Worm (Caenorhabditis elegans) whole organism, L4 larva: ENCODE data around the gene srj-7.

Source experiments
- F26F4.8 ChIP-seq: fragments of 200-800 bp; sonication (Bioruptor generic); conservative IDR thresholded peaks from 2 replicates; pipeline ENCODE4 v1.3.6; 2022; ENCODE audit warnings: missing genetic modification characterization, missing compliant biosample characterization
- F44E2.7 ChIP-seq: fragments of 200-800 bp; sonication (Bioruptor generic); IDR thresholded peaks from 2 replicates; pipeline ENCODE4 v2.1.2; 2022; ENCODE audit warnings: missing genetic modification characterization, missing compliant biosample characterization
- T26A8.4 ChIP-seq: fragments of 200-800 bp; sonication (Bioruptor generic); IDR thresholded peaks from 2 replicates; pipeline ENCODE4 v1.3.6; 2022; ENCODE audit warnings: missing genetic modification characterization, missing compliant biosample characterization
- Y48G9A.11 ChIP-seq: fragments of 200-800 bp; sonication (Bioruptor generic); IDR thresholded peaks from 2 replicates; pipeline ENCODE4 v1.3.6; 2022; ENCODE audit warnings: missing genetic modification reagents, missing genetic modification characterization, missing compliant biosample characterization
- Y5F2A.4 ChIP-seq: fragments of 200-800 bp; sonication (Bioruptor generic); optimal IDR thresholded peaks from 2 replicates; lab custom pipeline; 2018; ENCODE audit warnings: mild to moderate bottlenecking, missing genetic modification characterization, missing compliant biosample characterization
- Y75B8A.6 ChIP-seq: fragments of 200-800 bp; sonication (Bioruptor generic); IDR thresholded peaks from 2 replicates; pipeline ENCODE4 v1.3.6; 2022; ENCODE audit warnings: missing genetic modification reagents, missing genetic modification characterization, missing compliant biosample characterization
- ZK337.2 ChIP-seq: fragments of 200-800 bp; sonication (Bioruptor generic); IDR thresholded peaks from 2 replicates; pipeline ENCODE4 v1.3.6; 2022; ENCODE audit warnings: missing genetic modification reagents, missing genetic modification characterization, missing compliant biosample characterization
- ZK546.5 ChIP-seq, 2 experiments: sonication (generic microtip); optimal IDR thresholded peaks; 2 replicates each; lab custom pipeline; 2017; ENCODE audit warnings: missing biosample characterization in 2 of 2, missing genetic modification characterization in 2 of 2
- aha-1 ChIP-seq: fragments of 150-350 bp; peaks from one replicate; lab custom pipeline; 2014; ENCODE audit warnings: missing biosample characterization, missing genetic modification characterization
- aly-2 ChIP-seq: sonication (generic microtip); optimal IDR thresholded peaks from 2 replicates; lab custom pipeline; 2018; ENCODE audit warnings: missing biosample characterization, missing genetic modification characterization
- ama-1 ChIP-seq: fragments of 150-350 bp; optimal IDR thresholded peaks from 2 replicates; lab custom pipeline; 2014; ENCODE audit warnings: inconsistent platforms, mixed read lengths
- ceh-28 ChIP-seq: fragments of 150-350 bp; optimal IDR thresholded peaks from 2 replicates; lab custom pipeline; 2014; ENCODE audit warnings: missing biosample characterization, missing genetic modification reagents, missing genetic modification characterization
- ces-1 ChIP-seq: fragments of 150-350 bp; sonication (generic microtip); optimal IDR thresholded peaks from 4 replicates; lab custom pipeline; 2014; ENCODE audit warnings: missing biosample characterization, missing genetic modification reagents, missing genetic modification characterization
- daf-16 ChIP-seq, 3 experiments: sonication (generic microtip); optimal IDR thresholded peaks; 2 replicates each; lab custom pipeline; 2016 to 2017; ENCODE audit warnings: missing genetic modification characterization in 3 of 3, missing genetic modification reagents in 3 of 3, mild to moderate bottlenecking in 2 of 3, missing compliant biosample characterization in 2 of 3, missing biosample characterization in 1 of 3, moderate library complexity in 1 of 3
- daf-19 ChIP-seq: fragments of 200-800 bp; sonication (Bioruptor generic); conservative IDR thresholded peaks from 2 replicates; pipeline ENCODE4 v1.3.6; 2022; ENCODE audit warnings: missing genetic modification characterization, missing compliant biosample characterization
- dve-1 ChIP-seq: sonication (generic microtip); optimal IDR thresholded peaks from 2 replicates; lab custom pipeline; 2017; ENCODE audit warnings: antibody characterized with exemption, mild to moderate bottlenecking, missing genetic modification characterization, missing compliant biosample characterization; ENCODE audit not compliant: insufficient read depth
- hlh-11 ChIP-seq: fragments of 200-800 bp; sonication (Bioruptor generic); optimal IDR thresholded peaks from 2 replicates; lab custom pipeline; 2018; ENCODE audit warnings: mild to moderate bottlenecking, missing genetic modification characterization, missing compliant biosample characterization
- lin-15B ChIP-seq: fragments of 150-350 bp; sonication (generic microtip); optimal IDR thresholded peaks from 3 replicates; lab custom pipeline; 2014; ENCODE audit warnings: missing biosample characterization, missing genetic modification characterization
- lin-39 ChIP-seq: fragments of 150-350 bp; optimal IDR thresholded peaks from 2 replicates; lab custom pipeline; 2014; ENCODE audit warnings: missing biosample characterization, missing genetic modification reagents, missing genetic modification characterization
- lir-3 ChIP-seq: sonication (generic microtip); optimal IDR thresholded peaks from 2 replicates; lab custom pipeline; 2016; ENCODE audit warnings: mild to moderate bottlenecking, missing genetic modification characterization, missing compliant biosample characterization
- madf-5 ChIP-seq, 2 experiments: fragments of 200-800 bp; sonication (Bioruptor generic); IDR thresholded peaks; 2 replicates each; pipeline ENCODE4 v1.3.6; 2022; ENCODE audit warnings: missing compliant biosample characterization in 2 of 2, missing genetic modification characterization in 2 of 2
- madf-9 ChIP-seq: fragments of 200-800 bp; sonication (Bioruptor generic); conservative IDR thresholded peaks from 2 replicates; pipeline ENCODE4 v1.3.6; 2022; ENCODE audit warnings: missing genetic modification reagents, missing genetic modification characterization, missing compliant biosample characterization
- mdt-29 ChIP-seq: fragments of 200-800 bp; sonication (Bioruptor generic); IDR thresholded peaks from 2 replicates; pipeline ENCODE4 v1.3.6; 2022; ENCODE audit warnings: missing genetic modification reagents, missing genetic modification characterization, missing compliant biosample characterization
- nhr-102 ChIP-seq: sonication (generic microtip); optimal IDR thresholded peaks from 2 replicates; lab custom pipeline; 2016; ENCODE audit warnings: mild to moderate bottlenecking, missing genetic modification characterization, moderate library complexity, missing compliant biosample characterization
- nhr-111 ChIP-seq: fragments of 200-800 bp; sonication (Bioruptor generic); optimal IDR thresholded peaks from 2 replicates; lab custom pipeline; 2018; ENCODE audit warnings: mild to moderate bottlenecking, missing genetic modification characterization, missing compliant biosample characterization
- nhr-237 ChIP-seq: sonication (generic microtip); optimal IDR thresholded peaks from 2 replicates; lab custom pipeline; 2017; ENCODE audit warnings: missing biosample characterization, missing genetic modification characterization
- nhr-28 ChIP-seq: fragments of 150-350 bp; optimal IDR thresholded peaks from 2 replicates; lab custom pipeline; 2014; ENCODE audit warnings: missing biosample characterization, missing genetic modification characterization
- nhr-41 ChIP-seq: fragments of 200-800 bp; sonication (Bioruptor generic); IDR thresholded peaks from 2 replicates; pipeline ENCODE4 v1.3.6; 2022; ENCODE audit warnings: missing genetic modification reagents, missing genetic modification characterization, missing compliant biosample characterization
- nhr-77 ChIP-seq: fragments of 150-350 bp; optimal IDR thresholded peaks from 2 replicates; lab custom pipeline; 2014; ENCODE audit warnings: missing biosample characterization, missing genetic modification characterization
- snpc-1.2 ChIP-seq: fragments of 200-800 bp; sonication (Bioruptor generic); IDR thresholded peaks from 2 replicates; pipeline ENCODE4 v1.3.6; 2022; ENCODE audit warnings: missing genetic modification reagents, missing genetic modification characterization, missing compliant biosample characterization
- snpc-4 ChIP-seq: fragments of 150-350 bp; optimal IDR thresholded peaks from 2 replicates; lab custom pipeline; 2014; ENCODE audit warnings: missing biosample characterization, missing genetic modification characterization
- tra-1 ChIP-seq: fragments of 200-800 bp; sonication (Bioruptor generic); IDR thresholded peaks from 2 replicates; pipeline ENCODE4 v1.3.6; 2022; ENCODE audit warnings: missing genetic modification reagents, missing genetic modification characterization, missing compliant biosample characterization
- unc-39 ChIP-seq: sonication (generic microtip); optimal IDR thresholded peaks from 2 replicates; lab custom pipeline; 2017; ENCODE audit warnings: missing biosample characterization, missing genetic modification characterization
- unc-62 ChIP-seq, 3 experiments: fragments of 150-350 bp in 1 of 3; sonication (generic microtip); optimal IDR thresholded peaks in 2 of 3; peaks in 1 of 3; 1 replicate in 1 of 3; 2 replicates in 2 of 3; lab custom pipeline; 2014 to 2017; ENCODE audit warnings: missing biosample characterization in 3 of 3, missing genetic modification characterization in 3 of 3, missing genetic modification reagents in 3 of 3, missing genotype in 1 of 3
- zfp-2 ChIP-seq: sonication (generic microtip); optimal IDR thresholded peaks from 2 replicates; lab custom pipeline; 2016; ENCODE audit warnings: mild to moderate bottlenecking, missing genetic modification characterization, missing compliant biosample characterization
- zip-11 ChIP-seq: fragments of 200-800 bp; sonication (Bioruptor generic); IDR thresholded peaks from 2 replicates; pipeline ENCODE4 v1.3.6; 2022; ENCODE audit warnings: missing genetic modification characterization, missing compliant biosample characterization
- zip-2 ChIP-seq: fragments of 150-350 bp; optimal IDR thresholded peaks from 2 replicates; lab custom pipeline; 2014; ENCODE audit warnings: missing biosample characterization, missing genetic modification characterization

The srj-7 gene

ce11 chrV:3281523-3281922 lies 36.7 kb downstream of the srj-7 start, which contains the start of gene T28A11.25:
Gene T28A11.25 (plus strand): TSS chrV:3281823.
- TF ChIP-seq hlh-11 (tag; lab: Kevin White, UChicago), result no peak
- peak in 1 of 2 experiments; percentile 33 for TF ChIP-seq daf-16 (GFP tag; optimal IDR thresholded peaks at IDR 0.05; lab: Kevin White, UChicago)
- no peak for TF ChIP-seq daf-16 (tag; optimal IDR thresholded peaks at IDR 0.05; lab: Kevin White, UChicago)
- TF ChIP-seq nhr-102 (tag; lab: Kevin White, UChicago), result no peak

- no peak for TF ChIP-seq nhr-28 (tag; lab: Kevin White, UChicago)
- peak in 1 of 2 experiments; percentile 73 for TF ChIP-seq unc-62 (GFP tag; optimal IDR thresholded peaks at IDR 0.05 in 1 of 2; lab: Kevin White, UChicago)
- no peak for TF ChIP-seq unc-62 (tag; optimal IDR thresholded peaks at IDR 0.05; lab: Kevin White, UChicago)
- peak; percentile 18 for TF ChIP-seq aha-1
Observed at ce11 chrV:3282957-3283356, 38.2 kb downstream of the srj-7 start, which contains the start of gene str-64. Gene str-64 (plus strand): TSS chrV:3283257.

- TF ChIP-seq ceh-28 (tag; lab: Kevin White, UChicago), result no peak
- TF ChIP-seq ces-1 (GFP tag; lab: Kevin White, UChicago), result no peak
- TF ChIP-seq zfp-2 (tag; lab: Kevin White, UChicago), result no peak
- TF ChIP-seq aly-2, result no peak
- TF ChIP-seq Y75B8A.6 (GFP tag; lab: Robert Waterston, UW), result no peak
- TF ChIP-seq nhr-102 (tag; lab: Kevin White, UChicago), result no peak
- no peak for TF ChIP-seq nhr-237 (tag; lab: Kevin White, UChicago)
- TF ChIP-seq nhr-77 (tag; lab: Kevin White, UChicago), result no peak
- TF ChIP-seq snpc-4 (tag; lab: Kevin White, UChicago), result no peak
- TF ChIP-seq ZK337.2 (GFP tag; lab: Robert Waterston, UW), result 0 out of 2 replicates have a peak, but pooled peaks have one; percentile 24
- no peak for TF ChIP-seq snpc-1.2 (GFP tag; lab: Robert Waterston, UW)
- no peak for TF ChIP-seq zip-11 (GFP tag; lab: Robert Waterston, UW)
- TF ChIP-seq lir-3 (tag; lab: Kevin White, UChicago), result no peak
- TF ChIP-seq aha-1, result peak; percentile 49
- no peak for TF ChIP-seq zip-2 (tag; lab: Kevin White, UChicago)
- TF ChIP-seq unc-62 (GFP tag; optimal IDR thresholded peaks at IDR 0.05 in 1 of 2; lab: Kevin White, UChicago), result peak in 1 of 2 experiments; percentile 25
- TF ChIP-seq unc-62 (tag; optimal IDR thresholded peaks at IDR 0.05; lab: Kevin White, UChicago), result no peak
Observed at ce11 chrV:3284629-3285028, 39.8 kb downstream of the srj-7 start, which contains the start of gene F35F10.5. Gene F35F10.5 (plus strand): TSS chrV:3284929.

- TF ChIP-seq Y48G9A.11 (GFP tag; lab: Robert Waterston, UW) (no peak), zip-11 (GFP tag; lab: Robert Waterston, UW) (no peak)
Observed at ce11 chrV:3287330-3287729, 42.5 kb downstream of the srj-7 start, which contains the start of gene F35F10.7. Gene F35F10.7 (minus strand): TSS chrV:3287430.

ce11 chrV:3288134-3288533 lies 43.3 kb downstream of the srj-7 start:
- no peak for TF ChIP-seq Y5F2A.4 (GFP tag; lab: Kevin White, UChicago)
- peak; percentile 34 for TF ChIP-seq aha-1
- TF ChIP-seq madf-9 (GFP tag; lab: Robert Waterston, UW), result no peak
- TF ChIP-seq madf-5 (GFP tag; IDR thresholded peaks at IDR 0.05; lab: Robert Waterston, UW), result 0 out of 4 replicates have a peak, but pooled peaks of 1 of the 2 experiments have one; percentile 13

ce11 chrV:3289267-3289666 lies 44.5 kb downstream of the srj-7 start, which contains the start of gene F35F10.6:
Gene F35F10.6 (minus strand): TSS chrV:3289367.
- no peak for TF ChIP-seq ces-1 (GFP tag; lab: Kevin White, UChicago)
- no peak for TF ChIP-seq nhr-28 (tag; lab: Kevin White, UChicago)
- TF ChIP-seq F26F4.8 (GFP tag; lab: Robert Waterston, UW), result no peak
- TF ChIP-seq ZK546.5 (tag; optimal IDR thresholded peaks at IDR 0.05; lab: Kevin White, UChicago), result no peak
- no peak for TF ChIP-seq tra-1 (GFP tag; lab: Robert Waterston, UW)
- no peak for TF ChIP-seq zfp-2 (tag; lab: Kevin White, UChicago)
- TF ChIP-seq F44E2.7, result no peak
- TF ChIP-seq nhr-41 (GFP tag; lab: Robert Waterston, UW), result no peak
- no peak for TF ChIP-seq T26A8.4 (GFP tag; lab: Robert Waterston, UW)
- no peak for TF ChIP-seq ama-1 (lab: Kevin White, UChicago)
- no peak for TF ChIP-seq lin-39 (tag; lab: Kevin White, UChicago)
- no peak for TF ChIP-seq zip-11 (GFP tag; lab: Robert Waterston, UW)
- TF ChIP-seq nhr-111, result no peak
- no peak for TF ChIP-seq dve-1 (tag; lab: Kevin White, UChicago)
- TF ChIP-seq lin-15B (tag; lab: Kevin White, UChicago), result no peak
- no peak for TF ChIP-seq mdt-29 (GFP tag; lab: Robert Waterston, UW)
- no peak for TF ChIP-seq daf-19 (GFP tag; lab: Robert Waterston, UW)
- no peak for TF ChIP-seq unc-39
